Worm (Caenorhabditis elegans) whole organism, L3 larva: ENCODE results near the gene clec-141.

ENCODE experiments used
- R02D3.7 ChIP-seq: fragments of 150-350 bp; optimal IDR thresholded peaks from 2 replicates; lab custom pipeline; 2014; ENCODE audit warnings: missing biosample characterization, missing genetic modification characterization
- ama-1 ChIP-seq: fragments of 150-350 bp; optimal IDR thresholded peaks from 2 replicates; lab custom pipeline; 2018
- ceh-28 ChIP-seq: fragments of 150-350 bp; optimal IDR thresholded peaks from 2 replicates; lab custom pipeline; 2014; ENCODE audit warnings: missing biosample characterization, missing genetic modification reagents, missing genetic modification characterization
- ceh-82 ChIP-seq: fragments of 150-350 bp; optimal IDR thresholded peaks from 2 replicates; lab custom pipeline; 2014; ENCODE audit warnings: missing biosample characterization, missing genetic modification characterization
- ceh-9 ChIP-seq: sonication (generic microtip); optimal IDR thresholded peaks from 2 replicates; lab custom pipeline; 2018; ENCODE audit warnings: missing biosample characterization, missing genetic modification characterization
- elt-1 ChIP-seq: fragments of 150-350 bp; optimal IDR thresholded peaks from 2 replicates; lab custom pipeline; 2014; ENCODE audit warnings: missing biosample characterization, missing genetic modification characterization
- fkh-10 ChIP-seq: sonication (generic microtip); optimal IDR thresholded peaks from 2 replicates; lab custom pipeline; 2017; ENCODE audit warnings: missing biosample characterization, missing genetic modification reagents, missing genetic modification characterization
- hmg-11 ChIP-seq: sonication (generic microtip); optimal IDR thresholded peaks from 2 replicates; lab custom pipeline; 2016; ENCODE audit warnings: missing genetic modification characterization, missing compliant biosample characterization
- jun-1 ChIP-seq: fragments of 150-350 bp; optimal IDR thresholded peaks from 2 replicates; lab custom pipeline; 2014; ENCODE audit warnings: missing biosample characterization, missing genetic modification reagents, missing genetic modification characterization
- mdl-1 ChIP-seq: fragments of 150-350 bp; optimal IDR thresholded peaks from 2 replicates; lab custom pipeline; 2014; ENCODE audit warnings: missing biosample characterization, missing genetic modification characterization
- nhr-23 ChIP-seq: fragments of 150-350 bp; optimal IDR thresholded peaks from 2 replicates; lab custom pipeline; 2014; ENCODE audit warnings: missing biosample characterization, missing genetic modification reagents, missing genetic modification characterization
- nhr-237 ChIP-seq: fragments of 150-350 bp; optimal IDR thresholded peaks from 2 replicates; lab custom pipeline; 2014; ENCODE audit warnings: missing biosample characterization, missing genetic modification characterization
- nhr-25 ChIP-seq: sonication (generic microtip); optimal IDR thresholded peaks from 2 replicates; lab custom pipeline; 2017; ENCODE audit warnings: missing biosample characterization, missing genetic modification characterization
- nhr-43 ChIP-seq: sonication (generic microtip); optimal IDR thresholded peaks from 2 replicates; lab custom pipeline; 2016; ENCODE audit warnings: mild to moderate bottlenecking, missing genetic modification characterization, missing compliant biosample characterization; ENCODE audit not compliant: poor library complexity, severe bottlenecking
- nhr-67 ChIP-seq: fragments of 150-350 bp; optimal IDR thresholded peaks from 2 replicates; lab custom pipeline; 2014; ENCODE audit warnings: missing biosample characterization, missing genetic modification characterization
- nhr-76 ChIP-seq: fragments of 150-350 bp; sonication (generic microtip); optimal IDR thresholded peaks from 5 replicates; lab custom pipeline; 2014; ENCODE audit warnings: missing biosample characterization, missing genetic modification characterization
- snpc-4 ChIP-seq: fragments of 150-350 bp; optimal IDR thresholded peaks from 2 replicates; lab custom pipeline; 2014; ENCODE audit warnings: missing biosample characterization, missing genetic modification characterization
- tbx-2 ChIP-seq: sonication (generic microtip); optimal IDR thresholded peaks from 2 replicates; lab custom pipeline; 2016; ENCODE audit warnings: mild to moderate bottlenecking, missing genetic modification characterization, missing compliant biosample characterization
- unc-39 ChIP-seq: sonication (generic microtip); optimal IDR thresholded peaks from 4 replicates; lab custom pipeline; 2017; ENCODE audit warnings: missing biosample characterization, missing genetic modification characterization
- unc-62 ChIP-seq: fragments of 150-350 bp; sonication (generic microtip); optimal IDR thresholded peaks from 4 replicates; lab custom pipeline; 2014; ENCODE audit warnings: missing biosample characterization, missing genetic modification reagents, missing genetic modification characterization
- zag-1 ChIP-seq: fragments of 150-350 bp; optimal IDR thresholded peaks from 2 replicates; lab custom pipeline; 2014; ENCODE audit warnings: missing biosample characterization, missing genetic modification characterization
- ztf-11 ChIP-seq: fragments of 150-350 bp; optimal IDR thresholded peaks from 2 replicates; lab custom pipeline; 2014; ENCODE audit warnings: missing biosample characterization, missing genetic modification characterization

clec-141 gene

DNA sequence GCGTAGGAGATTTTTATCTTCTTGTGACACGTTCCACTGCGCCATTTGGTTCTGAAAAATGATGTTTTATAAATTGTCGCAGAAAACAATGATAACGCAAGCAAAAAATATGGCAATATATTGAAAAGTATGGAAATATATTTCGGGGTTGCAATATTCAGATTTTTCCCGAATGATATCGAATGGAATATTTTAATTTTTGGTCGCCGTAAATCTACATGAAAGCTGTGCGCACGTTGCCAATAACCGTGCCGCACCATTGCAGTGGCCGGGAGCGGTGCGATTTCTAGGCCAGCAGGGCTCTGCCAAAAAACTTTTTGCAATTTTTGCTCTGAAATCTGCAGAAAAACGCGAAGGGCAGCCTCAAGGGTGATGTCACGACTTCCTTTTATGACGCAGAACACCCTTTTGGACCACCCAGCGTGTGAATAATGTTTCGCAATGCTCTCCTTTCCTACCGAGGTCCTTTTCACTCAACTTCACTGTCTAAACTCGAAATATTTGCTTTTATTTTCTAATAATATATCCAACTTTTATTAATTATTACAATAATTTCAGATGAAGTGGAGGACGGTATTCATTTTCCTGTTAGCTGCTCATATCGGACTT lies 49.2 kb downstream of the clec-141 start, which contains the start of the genes F09E5.11 and bmy-1 (continued):
- TF ChIP-seq zag-1 (tag; lab: Kevin White, UChicago), result no peak
- TF ChIP-seq nhr-67 (tag; lab: Kevin White, UChicago), result no peak
- TF ChIP-seq unc-39, result no peak
- TF ChIP-seq nhr-76 (tag; lab: Kevin White, UChicago), result no peak
- peak; percentile 58 for TF ChIP-seq fkh-10 (GFP tag; lab: Kevin White, UChicago)
- peak; percentile 78 for TF ChIP-seq ceh-82 (tag; lab: Kevin White, UChicago)
- no peak for TF ChIP-seq ztf-11 (tag; lab: Kevin White, UChicago)
- TF ChIP-seq ceh-28, result peak; percentile 70
- TF ChIP-seq nhr-23 (tag; lab: Kevin White, UChicago), result peak; percentile 62
- TF ChIP-seq snpc-4 (tag; lab: Kevin White, UChicago), result peak; percentile 81
- peak; percentile 70 for TF ChIP-seq hmg-11 (tag; lab: Kevin White, UChicago)
- no peak for TF ChIP-seq mdl-1 (tag; lab: Kevin White, UChicago)
- no peak for TF ChIP-seq nhr-237 (tag; lab: Kevin White, UChicago)
- peak; percentile 88 for TF ChIP-seq nhr-43
- peak; percentile 17 for TF ChIP-seq tbx-2 (tag; lab: Kevin White, UChicago)
- TF ChIP-seq jun-1, result peak; percentile 35
- TF ChIP-seq unc-62 (GFP tag; lab: Kevin White, UChicago), result no peak
- TF ChIP-seq ama-1 (lab: Kevin White, UChicago), result no peak
- peak; percentile 70 for TF ChIP-seq nhr-25 (tag; lab: Kevin White, UChicago)
- TF ChIP-seq R02D3.7, result peak; percentile 98
- no peak for TF ChIP-seq elt-1 (tag; lab: Kevin White, UChicago)
- TF ChIP-seq ceh-9, result no peak
